Worm (Caenorhabditis elegans): Measurements from ENCODE around the gene K06G5.3.
A peak's percentile ranks its signal among the peaks of the same experiment; 100 is the strongest.

K06G5.3 gene

ce11 chrX:14244493-14244892 lies 21.4 kb upstream of the K06G5.3 start:
- TF ChIP-seq athp-1 (tag; optimal IDR thresholded peaks at IDR 0.05) (no peak), Y53F4B.3 (GFP tag; IDR thresholded peaks at IDR 0.05) (no peak), nhr-80 (tag; optimal IDR thresholded peaks at IDR 0.05) (peak; percentile 6)

DNA sequence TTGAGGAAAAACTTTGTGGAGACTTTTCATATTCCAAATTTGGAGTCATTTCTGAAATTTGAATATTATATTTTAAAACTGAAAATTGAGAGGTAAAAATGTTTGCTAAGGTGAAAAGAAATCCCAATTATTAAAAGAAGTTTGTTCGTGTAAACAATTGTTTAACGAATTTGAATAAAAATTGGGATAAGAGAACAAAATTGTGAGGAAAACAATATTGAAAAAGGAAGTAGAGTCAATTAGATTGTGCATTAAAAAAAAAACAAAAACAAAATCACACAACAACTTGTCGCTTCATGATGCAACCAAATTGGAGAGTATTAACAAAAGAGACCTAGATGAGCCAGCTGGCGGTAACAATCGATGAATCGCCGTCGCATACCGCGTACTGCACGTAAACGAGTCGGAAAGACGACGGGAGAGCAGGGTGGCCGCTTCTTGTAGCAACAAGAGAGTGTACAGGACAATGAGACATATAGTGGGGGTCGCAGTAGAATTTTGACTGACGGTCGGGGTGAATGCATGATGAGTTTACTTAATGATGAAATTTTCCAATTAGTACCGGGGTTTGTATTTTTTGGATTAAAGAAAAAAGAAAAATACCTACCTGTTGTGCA lies 20.4 kb upstream of the K06G5.3 start, which contains the start of gene K04C1.3:
Gene K04C1.3, minus strand, starts transcription at position 51 of the 617 bp plus-strand sequence.
- no peak for TF ChIP-seq rpc-1 (optimal IDR thresholded peaks at IDR 0.05)
- TF ChIP-seq rpc-1 (tag; optimal IDR thresholded peaks at IDR 0.05), result no peak
- peak; percentile 54 for TF ChIP-seq nhr-80 (tag; optimal IDR thresholded peaks at IDR 0.05)

ce11 chrX:14241531-14241930 lies 18.5 kb upstream of the K06G5.3 start:
- TF ChIP-seq tbp1 (GFP tag; optimal IDR thresholded peaks at IDR 0.05), result no peak

ce11 chrX:14240205-14240604 lies 17.1 kb upstream of the K06G5.3 start:
- TF ChIP-seq somi-1 (GFP tag; optimal IDR thresholded peaks at IDR 0.05) (no peak), lsl-1 (GFP tag; optimal IDR thresholded peaks at IDR 0.05) (no peak), athp-1 (tag; optimal IDR thresholded peaks at IDR 0.05) (no peak), pha-4 (tag; optimal IDR thresholded peaks at IDR 0.05) (no peak), dox-1 (GFP tag; IDR thresholded peaks at IDR 0.05) (no peak), B0035.1 (tag; optimal IDR thresholded peaks at IDR 0.05) (no peak), tbx-9 (tag; optimal IDR thresholded peaks at IDR 0.05; ENCODE audit: borderline replicate concordance) (no peak), efl-1 (GFP tag; optimal IDR thresholded peaks at IDR 0.05) (no peak), F57C9.4 (tag; optimal IDR thresholded peaks at IDR 0.05) (no peak), rcor-1 (GFP tag; IDR thresholded peaks at IDR 0.05) (no peak), gei-17 (GFP tag; optimal IDR thresholded peaks at IDR 0.05) (no peak), tbp1 (GFP tag; optimal IDR thresholded peaks at IDR 0.05) (no peak), F22D6.2 (tag; optimal IDR thresholded peaks at IDR 0.05) (no peak), sptf-2 (GFP tag; optimal IDR thresholded peaks at IDR 0.05) (no peak), ztf-18 (tag; optimal IDR thresholded peaks at IDR 0.05) (no peak), Y53G8AR.9 (GFP tag; conservative IDR thresholded peaks at IDR 0.05) (no peak)

ce11 chrX:14238291-14238758 lies 15.3 kb upstream of the K06G5.3 start, which contains the start of gene K04C1.2:
TSS of gene K04C1.2 (plus strand) at chrX:14238708.
- TF ChIP-seq madf-3 (GFP tag; IDR thresholded peaks at IDR 0.05) (no peak), aptf-3 (GFP tag; IDR thresholded peaks at IDR 0.05) (no peak), F10E7.11 (tag; optimal IDR thresholded peaks at IDR 0.05) (no peak), athp-1 (tag; optimal IDR thresholded peaks at IDR 0.05) (no peak), D2030.7 (GFP tag; IDR thresholded peaks at IDR 0.05) (no peak), somi-1 (GFP tag; optimal IDR thresholded peaks at IDR 0.05) (no peak), him-1 (tag; optimal IDR thresholded peaks at IDR 0.05) (no peak), hsf-1 (GFP tag; IDR thresholded peaks at IDR 0.05) (no peak), mes-4 (tag; optimal IDR thresholded peaks at IDR 0.05) (no peak), hmg-1.2 (GFP tag; IDR thresholded peaks at IDR 0.05) (peak; percentile 80; the same call in 1 of the 2 replicates), ZK185.1 (tag; optimal IDR thresholded peaks at IDR 0.05; ENCODE audit: poor library complexity, severe bottlenecking) (no peak), K12H6.12 (tag; optimal IDR thresholded peaks at IDR 0.05) (peak; percentile 36), nfya-1 (tag; optimal IDR thresholded peaks at IDR 0.05; ENCODE audit: borderline replicate concordance, insufficient read depth) (no peak), hmg-20 (GFP tag; IDR thresholded peaks at IDR 0.05) (no peak), tlf-1 (GFP tag; optimal IDR thresholded peaks at IDR 0.05) (no peak), F33H1.4 (GFP tag; IDR thresholded peaks at IDR 0.05) (no peak), F55B11.4 (tag; optimal IDR thresholded peaks at IDR 0.05; ENCODE audit: borderline replicate concordance, insufficient read depth) (no peak), nfya-2 (GFP tag; IDR thresholded peaks at IDR 0.05) (no peak), K11D2.4 (GFP tag; IDR thresholded peaks at IDR 0.05) (no peak), ztf-26 (tag; optimal IDR thresholded peaks at IDR 0.05) (no peak), attf-5 (GFP tag; optimal IDR thresholded peaks at IDR 0.05) (peak; percentile 62), snpc-1.3 (tag; optimal IDR thresholded peaks at IDR 0.05; ENCODE audit: insufficient read depth) (no peak), nhr-179 (tag; optimal IDR thresholded peaks at IDR 0.05) (no peak), let-607 (tag; optimal IDR thresholded peaks at IDR 0.05) (no peak)

Measured in whole organism, young adult.